Worm (Caenorhabditis elegans) whole organism, young adult: ENCODE data around the gene C47E8.11.

ENCODE experiments used
- C06A6.2 ChIP-seq: fragments of 200-800 bp; sonication (Bioruptor generic); conservative IDR thresholded peaks from 2 replicates; pipeline ENCODE4 v1.3.6; 2022; ENCODE audit warnings: missing genetic modification characterization, missing compliant biosample characterization
- D2030.7 ChIP-seq: fragments of 200-800 bp; sonication (Bioruptor generic); IDR thresholded peaks from 2 replicates; pipeline ENCODE4 v1.3.6; 2022; ENCODE audit warnings: missing genetic modification reagents, missing genetic modification characterization, missing compliant biosample characterization
- F10E7.11 ChIP-seq: sonication (generic microtip); optimal IDR thresholded peaks from 2 replicates; lab custom pipeline; 2017; ENCODE audit warnings: mild to moderate bottlenecking, missing genetic modification characterization, moderate library complexity, missing compliant biosample characterization
- F23B12.7 ChIP-seq: sonication (generic microtip); optimal IDR thresholded peaks from 2 replicates; lab custom pipeline; 2017; ENCODE audit warnings: missing genetic modification characterization, mild to moderate bottlenecking, missing compliant biosample characterization, antibody characterized with exemption, moderate library complexity; ENCODE audit not compliant: insufficient read depth
- F39B2.1 ChIP-seq: fragments of 200-800 bp; sonication (Bioruptor generic); IDR thresholded peaks from 2 replicates; pipeline ENCODE4 v1.3.6; 2022; ENCODE audit warnings: missing genetic modification reagents, missing genetic modification characterization, missing compliant biosample characterization
- F49E8.2 ChIP-seq: sonication (generic microtip); optimal IDR thresholded peaks from 3 replicates; lab custom pipeline; 2017; ENCODE audit warnings: missing genetic modification characterization, mild to moderate bottlenecking, missing compliant biosample characterization, antibody characterized with exemption, moderate library complexity; ENCODE audit not compliant: insufficient read depth
- F52B5.7 ChIP-seq: sonication (generic microtip); optimal IDR thresholded peaks from 2 replicates; lab custom pipeline; 2016; ENCODE audit warnings: mild to moderate bottlenecking, missing genetic modification characterization, missing compliant biosample characterization
- F55B11.4 ChIP-seq: sonication (generic microtip); optimal IDR thresholded peaks from 2 replicates; lab custom pipeline; 2016; ENCODE audit warnings: missing compliant biosample characterization, missing genetic modification characterization, borderline replicate concordance; ENCODE audit not compliant: insufficient read depth
- Y53F4B.3 ChIP-seq: fragments of 200-800 bp; sonication (Bioruptor generic); IDR thresholded peaks from 2 replicates; pipeline ENCODE4 v1.3.6; 2022; ENCODE audit warnings: missing genetic modification reagents, missing genetic modification characterization, missing compliant biosample characterization
- Y56A3A.18 ChIP-seq: fragments of 200-800 bp; sonication (Bioruptor generic); IDR thresholded peaks from 2 replicates; pipeline ENCODE4 v1.3.6; 2022; ENCODE audit warnings: missing genetic modification reagents, missing genetic modification characterization, missing compliant biosample characterization
- Y67H2A.10 ChIP-seq: fragments of 200-800 bp; sonication (Bioruptor generic); conservative IDR thresholded peaks from 2 replicates; pipeline ENCODE4 v1.3.6; 2022; ENCODE audit warnings: missing genetic modification reagents, missing genetic modification characterization, missing compliant biosample characterization
- Y95B8A.8 ChIP-seq: fragments of 200-800 bp; sonication (Bioruptor generic); IDR thresholded peaks from 2 replicates; pipeline ENCODE4 v1.3.6; 2022; ENCODE audit warnings: missing genetic modification reagents, missing genetic modification characterization, missing compliant biosample characterization
- ZK185.1 ChIP-seq: sonication (generic microtip); optimal IDR thresholded peaks from 2 replicates; lab custom pipeline; 2016; ENCODE audit warnings: mild to moderate bottlenecking, missing genetic modification characterization, missing compliant biosample characterization; ENCODE audit not compliant: poor library complexity, severe bottlenecking
- akir-1 ChIP-seq: fragments of 200-800 bp; sonication (Bioruptor generic); optimal IDR thresholded peaks from 2 replicates; lab custom pipeline; 2018; ENCODE audit warnings: mild to moderate bottlenecking, missing genetic modification characterization, moderate library complexity, missing compliant biosample characterization
- ama-1 ChIP-seq, 3 experiments: fragments of 150-350 bp in 1 of 3; sonication (generic microtip) in 2 of 3; optimal IDR thresholded peaks; 2 replicates each; lab custom pipeline; 2014 to 2018; ENCODE audit warnings: missing biosample characterization in 2 of 3, missing genetic modification characterization in 2 of 3, missing genetic modification reagents in 2 of 3
- cebp-2 ChIP-seq: fragments of 200-800 bp; sonication (Bioruptor generic); IDR thresholded peaks from 2 replicates; pipeline ENCODE4 v1.3.6; 2022; ENCODE audit warnings: missing genetic modification characterization, missing compliant biosample characterization
- ceh-100 ChIP-seq: fragments of 200-800 bp; sonication (Bioruptor generic); IDR thresholded peaks from 2 replicates; pipeline ENCODE4 v1.3.6; 2022; ENCODE audit warnings: missing genetic modification reagents, missing genetic modification characterization, missing compliant biosample characterization
- ceh-27 ChIP-seq: fragments of 200-800 bp; sonication (Bioruptor generic); optimal IDR thresholded peaks from 2 replicates; lab custom pipeline; 2018; ENCODE audit warnings: mild to moderate bottlenecking, missing genetic modification characterization, moderate library complexity, missing compliant biosample characterization
- ceh-79 ChIP-seq: sonication (generic microtip); optimal IDR thresholded peaks from 2 replicates; lab custom pipeline; 2017; ENCODE audit warnings: mild to moderate bottlenecking, missing genetic modification characterization, missing compliant biosample characterization
- chd-7 ChIP-seq: sonication (generic microtip); optimal IDR thresholded peaks from 2 replicates; lab custom pipeline; 2016; ENCODE audit warnings: mild to moderate bottlenecking, missing genetic modification characterization, moderate library complexity, missing compliant biosample characterization
- die-1 ChIP-seq: sonication (generic microtip); optimal IDR thresholded peaks from 2 replicates; lab custom pipeline; 2016; ENCODE audit warnings: missing genotype, mild to moderate bottlenecking, missing genetic modification characterization, missing compliant biosample characterization
- dox-1 ChIP-seq: fragments of 200-800 bp; sonication (Bioruptor generic); IDR thresholded peaks from 2 replicates; pipeline ENCODE4 v1.3.6; 2022; ENCODE audit warnings: missing genetic modification reagents, missing genetic modification characterization, missing compliant biosample characterization
- dpff-1 ChIP-seq: sonication (generic microtip); optimal IDR thresholded peaks from 2 replicates; lab custom pipeline; 2017; ENCODE audit warnings: mild to moderate bottlenecking, missing genetic modification characterization, missing compliant biosample characterization
- efl-1 ChIP-seq: fragments of 150-350 bp; optimal IDR thresholded peaks from 2 replicates; lab custom pipeline; 2014; ENCODE audit warnings: missing biosample characterization, missing genetic modification reagents, missing genetic modification characterization
- egl-44 ChIP-seq: fragments of 200-800 bp; sonication (Bioruptor generic); IDR thresholded peaks from 2 replicates; pipeline ENCODE4 v1.3.6; 2022; ENCODE audit warnings: missing genetic modification reagents, missing genetic modification characterization, missing compliant biosample characterization
- ekl-4 ChIP-seq: fragments of 200-800 bp; sonication (Bioruptor generic); IDR thresholded peaks from 2 replicates; pipeline ENCODE4 v1.3.6; 2022; ENCODE audit warnings: missing genetic modification reagents, missing genetic modification characterization, missing compliant biosample characterization
- ets-4 ChIP-seq: fragments of 200-800 bp; sonication (Bioruptor generic); optimal IDR thresholded peaks from 2 replicates; lab custom pipeline; 2018; ENCODE audit warnings: mild to moderate bottlenecking, missing genetic modification characterization, missing compliant biosample characterization
- gei-17 ChIP-seq: fragments of 200-800 bp; sonication (Bioruptor generic); optimal IDR thresholded peaks from 2 replicates; lab custom pipeline; 2018; ENCODE audit warnings: mild to moderate bottlenecking, missing genetic modification characterization, missing compliant biosample characterization
- him-1 ChIP-seq: sonication (generic microtip); optimal IDR thresholded peaks from 2 replicates; lab custom pipeline; 2016; ENCODE audit warnings: missing genotype, missing genetic modification reagents, missing genetic modification characterization, missing compliant biosample characterization
- hlh-26 ChIP-seq: fragments of 200-800 bp; sonication (Bioruptor generic); conservative IDR thresholded peaks from 2 replicates; pipeline ENCODE4 v1.3.6; 2022; ENCODE audit warnings: missing genetic modification reagents, missing genetic modification characterization, missing compliant biosample characterization
- hmg-1.2 ChIP-seq: fragments of 200-800 bp; sonication (Bioruptor generic); IDR thresholded peaks from 2 replicates; pipeline ENCODE4 v1.3.6; 2022; ENCODE audit warnings: missing genetic modification reagents, missing genetic modification characterization, missing compliant biosample characterization
- hmg-20 ChIP-seq: fragments of 200-800 bp; sonication (Bioruptor generic); IDR thresholded peaks from 2 replicates; pipeline ENCODE4 v1.3.6; 2022; ENCODE audit warnings: missing genetic modification reagents, missing genetic modification characterization, missing compliant biosample characterization
- lin-54 ChIP-seq: fragments of 200-800 bp; sonication (Bioruptor generic); optimal IDR thresholded peaks from 2 replicates; lab custom pipeline; 2018; ENCODE audit warnings: mild to moderate bottlenecking, missing genetic modification characterization, missing compliant biosample characterization
- madf-10 ChIP-seq: sonication (generic microtip); optimal IDR thresholded peaks from 2 replicates; lab custom pipeline; 2016; ENCODE audit warnings: mild to moderate bottlenecking, missing genetic modification characterization, missing compliant biosample characterization
- madf-6 ChIP-seq: fragments of 200-800 bp; sonication (Bioruptor generic); IDR thresholded peaks from 2 replicates; pipeline ENCODE4 v1.3.6; 2022; ENCODE audit warnings: missing genetic modification reagents, missing genetic modification characterization, missing compliant biosample characterization
- mes-4 ChIP-seq: sonication (generic microtip); optimal IDR thresholded peaks from 2 replicates; lab custom pipeline; 2016; ENCODE audit warnings: missing genotype, missing genetic modification characterization, missing compliant biosample characterization
- nhr-179 ChIP-seq: sonication (generic microtip); optimal IDR thresholded peaks from 2 replicates; lab custom pipeline; 2016; ENCODE audit warnings: mild to moderate bottlenecking, missing genetic modification characterization, missing compliant biosample characterization
- nhr-27 ChIP-seq: fragments of 200-800 bp; sonication (Bioruptor generic); optimal IDR thresholded peaks from 2 replicates; lab custom pipeline; 2018; ENCODE audit warnings: mild to moderate bottlenecking, missing genetic modification characterization, moderate library complexity, missing compliant biosample characterization
- rpc-1 ChIP-seq, 2 experiments: fragments of 150-350 bp in 1 of 2; sonication (generic microtip) in 1 of 2; optimal IDR thresholded peaks; 2 replicates each; lab custom pipeline; 2014 to 2018; ENCODE audit warnings: missing biosample characterization in 1 of 2, missing genetic modification characterization in 1 of 2, missing genetic modification reagents in 1 of 2, missing genotype in 1 of 2
- snpc-3.4 ChIP-seq: sonication (generic microtip); optimal IDR thresholded peaks from 2 replicates; lab custom pipeline; 2017; ENCODE audit warnings: missing genetic modification characterization, mild to moderate bottlenecking, missing compliant biosample characterization, antibody characterized with exemption, moderate library complexity, missing genotype, missing genetic modification reagents
- tbp1 ChIP-seq: fragments of 200-800 bp; sonication (Bioruptor generic); optimal IDR thresholded peaks from 2 replicates; lab custom pipeline; 2018; ENCODE audit warnings: mild to moderate bottlenecking, missing genetic modification characterization, missing compliant biosample characterization
- zfh-2 ChIP-seq: fragments of 200-800 bp; sonication (Bioruptor generic); conservative IDR thresholded peaks from 2 replicates; pipeline ENCODE4 v1.3.6; 2022; ENCODE audit warnings: missing genetic modification reagents, missing genetic modification characterization, missing compliant biosample characterization
- ztf-22 ChIP-seq: fragments of 200-800 bp; sonication (Bioruptor generic); optimal IDR thresholded peaks from 2 replicates; lab custom pipeline; 2018; ENCODE audit warnings: mild to moderate bottlenecking, missing genetic modification characterization, moderate library complexity, missing compliant biosample characterization
- ztf-25 ChIP-seq: fragments of 200-800 bp; sonication (Bioruptor generic); IDR thresholded peaks from 2 replicates; pipeline ENCODE4 v1.3.6; 2022; ENCODE audit warnings: missing genetic modification reagents, missing genetic modification characterization, missing compliant biosample characterization
- ztf-3 ChIP-seq: fragments of 200-800 bp; sonication (Bioruptor generic); optimal IDR thresholded peaks from 2 replicates; lab custom pipeline; 2018; ENCODE audit warnings: mild to moderate bottlenecking, missing genetic modification characterization, missing compliant biosample characterization

The C47E8.11 gene

DNA sequence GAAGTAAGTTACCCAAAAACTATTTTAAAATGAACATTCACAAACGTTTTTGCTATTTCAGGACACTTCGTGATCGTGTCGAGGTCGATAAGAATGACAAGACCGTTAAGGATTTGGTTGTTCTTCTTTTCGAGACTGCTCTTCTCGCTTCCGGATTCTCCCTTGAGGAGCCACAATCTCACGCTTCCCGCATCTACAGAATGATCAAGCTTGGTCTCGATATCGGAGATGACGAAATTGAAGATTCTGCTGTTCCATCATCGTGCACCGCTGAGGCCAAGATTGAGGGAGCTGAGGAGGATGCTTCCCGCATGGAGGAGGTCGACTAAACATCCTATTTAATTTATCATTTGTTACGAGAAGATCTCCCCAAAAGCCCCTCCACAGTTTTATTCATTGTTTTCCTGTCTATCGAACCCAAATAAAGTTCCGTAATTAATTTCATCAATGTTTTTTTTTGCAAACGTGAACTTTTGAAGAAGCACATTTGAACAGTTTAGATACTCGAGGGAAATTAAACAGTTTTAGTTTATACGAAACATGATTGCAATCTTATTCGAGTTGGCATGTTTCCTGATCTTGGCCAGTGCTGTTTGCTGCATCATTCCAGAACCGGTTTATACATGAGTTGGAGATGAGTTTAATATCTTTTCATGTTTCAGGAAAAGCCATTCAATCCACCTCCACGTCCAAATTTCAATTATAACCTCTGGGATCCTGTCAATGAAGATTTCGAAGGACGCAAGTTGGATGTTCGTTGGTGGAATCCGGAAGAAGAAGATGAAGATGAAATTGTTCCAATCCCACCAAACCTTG, at the start of gene C47E8.11:
Gene C47E8.11 (plus strand): TSS at position 520 of the 816 bp plus-strand sequence.
- TF ChIP-seq gei-17 (GFP tag; lab: Kevin White, UChicago) (peak; percentile 42), ZK185.1 (tag; lab: Kevin White, UChicago) (peak; percentile 64), lin-54 (peak; percentile 64), ztf-3 (GFP tag; lab: Kevin White, UChicago) (no peak), nhr-27 (tag; lab: Kevin White, UChicago) (no peak), ama-1 (optimal IDR thresholded peaks at IDR 0.05; lab: Kevin White, UChicago) (peak; percentile 92), ama-1 (GFP tag; optimal IDR thresholded peaks at IDR 0.05; lab: Kevin White, UChicago) (peak; percentile 57 to 77), hmg-20 (peak; percentile 57), egl-44 (GFP tag; lab: Robert Waterston, UW) (no peak), ekl-4 (GFP tag; lab: Robert Waterston, UW) (peak; percentile 77; the same call in 1 of the 2 replicates), akir-1 (no peak), C06A6.2 (GFP tag; lab: Robert Waterston, UW) (peak; percentile 48; the same call in 1 of the 2 replicates), cebp-2 (0 out of 2 replicates have a peak, but pooled peaks have one; percentile 40), dpff-1 (tag; lab: Kevin White, UChicago) (no peak), rpc-1 (optimal IDR thresholded peaks at IDR 0.05; lab: Kevin White, UChicago) (no peak), rpc-1 (tag; optimal IDR thresholded peaks at IDR 0.05; lab: Kevin White, UChicago) (no peak), hlh-26 (GFP tag; lab: Robert Waterston, UW) (no peak), ztf-25 (GFP tag; lab: Robert Waterston, UW) (no peak), F49E8.2 (peak; percentile 94), zfh-2 (GFP tag; lab: Robert Waterston, UW) (peak; percentile 51), Y56A3A.18 (peak; percentile 92), ceh-27 (GFP tag; lab: Kevin White, UChicago) (no peak), F55B11.4 (tag; lab: Kevin White, UChicago) (no peak), ets-4 (GFP tag; lab: Kevin White, UChicago) (peak; percentile 46), madf-6 (GFP tag; lab: Robert Waterston, UW) (peak; percentile 84), die-1 (tag; lab: Kevin White, UChicago) (peak; percentile 40), F39B2.1 (GFP tag; lab: Robert Waterston, UW) (no peak), Y53F4B.3 (GFP tag; lab: Robert Waterston, UW) (no peak), Y67H2A.10 (GFP tag; lab: Robert Waterston, UW) (no peak), Y95B8A.8 (GFP tag; lab: Robert Waterston, UW) (no peak; the same call in 1 of the 2 replicates), F52B5.7 (peak; percentile 48), D2030.7 (GFP tag; lab: Robert Waterston, UW) (peak; percentile 39; the same call in 1 of the 2 replicates), madf-10 (tag; lab: Kevin White, UChicago) (peak; percentile 60), F10E7.11 (peak; percentile 85), ztf-22 (GFP tag; lab: Kevin White, UChicago) (no peak), chd-7 (tag; lab: Kevin White, UChicago) (no peak), snpc-3.4 (peak; percentile 88), nhr-179 (tag; lab: Kevin White, UChicago) (no peak), F23B12.7 (tag; lab: Kevin White, UChicago) (peak; percentile 44), him-1 (tag; lab: Kevin White, UChicago) (no peak), tbp1 (GFP tag; lab: Kevin White, UChicago) (peak; percentile 67), dox-1 (peak; percentile 76), efl-1 (peak; percentile 19), mes-4 (tag; lab: Kevin White, UChicago) (no peak), ceh-100 (no peak; the same call in 1 of the 2 replicates), hmg-1.2 (GFP tag; lab: Robert Waterston, UW) (peak; percentile 36; the same call in 1 of the 2 replicates), ceh-79 (tag; lab: Kevin White, UChicago) (peak; percentile 80)
